Worm (Caenorhabditis elegans): ENCODE results near the gene srbc-8.

- TF ChIP-seq W03F9.2 (tag; optimal IDR thresholded peaks at IDR 0.05), result no peak
- TF ChIP-seq him-1 (tag; optimal IDR thresholded peaks at IDR 0.05), result no peak
Observed at ce11 chrV:7435376-7436204, 49.3 kb downstream of the srbc-8 start, which contains the start of the genes ddo-2 and F25E5.8.
